Fruit fly (Drosophila melanogaster) whole organism, adult: ENCODE measurements around the gene CG1640.

Experiments
- CG14711 ChIP-seq: fragments of 200-800 bp; sonication (Bioruptor generic); optimal IDR thresholded peaks from 2 replicates; lab custom pipeline; 2018; ENCODE audit warnings: missing biosample characterization, mild to moderate bottlenecking, missing genetic modification characterization, moderate library complexity
- CG1620 ChIP-seq: fragments of 200-800 bp; sonication (Bioruptor generic); optimal IDR thresholded peaks from 2 replicates; lab custom pipeline; 2016; ENCODE audit warnings: missing biosample characterization, missing genetic modification characterization
- Crg-1 ChIP-seq: fragments of 200-800 bp; sonication (Bioruptor generic); optimal IDR thresholded peaks from 2 replicates; lab custom pipeline; 2016; ENCODE audit warnings: missing biosample characterization, missing genetic modification characterization
- Hr96 ChIP-seq: fragments of 200-800 bp; sonication (Bioruptor generic); optimal IDR thresholded peaks from 2 replicates; lab custom pipeline; 2016; ENCODE audit warnings: missing biosample characterization, missing genetic modification characterization
- kay ChIP-seq: fragments of 200-800 bp; sonication (Bioruptor generic); peaks from one replicate; lab custom pipeline; 2016; ENCODE audit warnings: missing biosample characterization, missing genetic modification characterization, borderline replicate concordance
- tj ChIP-seq: fragments of 200-800 bp; sonication (Bioruptor generic); optimal IDR thresholded peaks from 3 replicates; lab custom pipeline; 2017; ENCODE audit warnings: missing biosample characterization, mild to moderate bottlenecking, missing genetic modification characterization, moderate library complexity

DNA sequence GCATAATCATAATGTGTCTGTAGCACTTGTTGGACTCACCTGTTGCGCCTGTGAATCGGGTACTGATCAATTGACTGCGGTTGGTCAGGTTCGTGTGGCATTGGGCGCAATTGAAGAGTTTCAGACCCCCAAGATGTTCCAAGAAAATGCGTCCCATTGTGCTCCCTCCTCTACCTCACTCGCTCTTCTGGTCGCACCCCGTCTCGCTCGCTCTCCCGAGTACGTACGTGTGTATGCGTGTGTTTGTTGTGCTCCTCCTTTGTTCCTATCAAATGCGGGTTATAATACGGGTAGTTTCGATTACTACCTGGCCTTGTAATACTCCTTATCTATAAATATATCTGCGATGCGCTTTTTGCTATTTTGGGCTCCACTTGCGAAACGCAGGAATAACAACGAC lies 16.4 kb downstream of the CG1640 start:
- TF ChIP-seq tj (GFP tag; lab: Kevin White, UChicago) (no peak), CG14711 (tag; lab: Kevin White, UChicago) (no peak), CG1620 (GFP tag; lab: Kevin White, UChicago) (no peak), Hr96 (GFP tag; lab: Kevin White, UChicago) (no peak), Crg-1 (no peak), kay (GFP tag; lab: Kevin White, UChicago) (no peak)
